Worm (Caenorhabditis elegans): ENCODE data around the gene R102.6.
"Not testable (repeated sequence)": the region's sequence is repeated elsewhere in the genome, so short reads cannot be mapped to it uniquely, and the experiment has no call there.

The R102.6 gene

ce11 chrIV:10714594-10714993, 8.6 kb upstream of the R102.6 start:
- TF ChIP-seq him-1 (tag; optimal IDR thresholded peaks at IDR 0.05) (no peak), dao-5 (tag; optimal IDR thresholded peaks at IDR 0.05) (no peak), W03F9.2 (tag; optimal IDR thresholded peaks at IDR 0.05) (no peak)

ce11 chrIV:10711729-10712128, 5.7 kb upstream of the R102.6 start, which contains the start of gene glb-21:
Gene glb-21 (minus strand): TSS chrIV:10711794.
- no peak for TF ChIP-seq dao-5 (tag; optimal IDR thresholded peaks at IDR 0.05)
- no peak for TF ChIP-seq W03F9.2 (tag; optimal IDR thresholded peaks at IDR 0.05)
- TF ChIP-seq him-1 (tag; optimal IDR thresholded peaks at IDR 0.05), result no peak

ce11 chrIV:10705176-10705575, 814 bp downstream of the R102.6 start, which contains the start of gene R102.10:
Gene R102.10 (plus strand): TSS chrIV:10705476.
- TF ChIP-seq him-1 (tag; optimal IDR thresholded peaks at IDR 0.05) (no peak), W03F9.2 (tag; optimal IDR thresholded peaks at IDR 0.05) (no peak), dao-5 (tag; optimal IDR thresholded peaks at IDR 0.05) (no peak)

ce11 chrIV:10701866-10702458, 4.0 kb downstream of the R102.6 start:
- TF ChIP-seq him-1 (tag; optimal IDR thresholded peaks at IDR 0.05) (no peak), W03F9.2 (tag; optimal IDR thresholded peaks at IDR 0.05) (no peak), dao-5 (tag; optimal IDR thresholded peaks at IDR 0.05) (no peak)

- TF ChIP-seq W03F9.2 (tag; optimal IDR thresholded peaks at IDR 0.05) (no peak), dao-5 (tag; optimal IDR thresholded peaks at IDR 0.05) (no peak), him-1 (tag; optimal IDR thresholded peaks at IDR 0.05) (no peak)
These were observed 6.3 kb downstream of the R102.6 start, which contains the start of gene R102.11 for ce11 chrIV:10699660-10700059. Gene R102.11 (minus strand): TSS chrIV:10699760.

ce11 chrIV:10699000-10699399, 7.0 kb downstream of the R102.6 start:
- TF ChIP-seq W03F9.2 (tag; optimal IDR thresholded peaks at IDR 0.05) (no peak), dao-5 (tag; optimal IDR thresholded peaks at IDR 0.05) (no peak), him-1 (tag; optimal IDR thresholded peaks at IDR 0.05) (no peak)

- TF ChIP-seq W03F9.2 (tag; optimal IDR thresholded peaks at IDR 0.05) (no peak), dao-5 (tag; optimal IDR thresholded peaks at IDR 0.05) (no peak), him-1 (tag; optimal IDR thresholded peaks at IDR 0.05) (no peak)
These were observed 7.5 kb downstream of the R102.6 start for ce11 chrIV:10698486-10698885.

- TF ChIP-seq him-1 (tag; optimal IDR thresholded peaks at IDR 0.05), result no peak
- peak; percentile 62 for TF ChIP-seq W03F9.2 (tag; optimal IDR thresholded peaks at IDR 0.05)
These were observed 8.7 kb downstream of the R102.6 start, which contains the start of gene allo-1 for ce11 chrIV:10697022-10697979. Gene allo-1 (minus strand): TSS chrIV:10697072.

ce11 chrIV:10695203-10695602, 10.8 kb downstream of the R102.6 start, which contains the start of gene R102.4:
Gene R102.4 (minus strand): TSS chrIV:10695303.
- TF ChIP-seq dao-5 (tag; optimal IDR thresholded peaks at IDR 0.05) (no peak), W03F9.2 (tag; optimal IDR thresholded peaks at IDR 0.05) (no peak), him-1 (tag; optimal IDR thresholded peaks at IDR 0.05) (no peak)

- TF ChIP-seq him-1 (tag; optimal IDR thresholded peaks at IDR 0.05), result no peak
- TF ChIP-seq dao-5 (tag; optimal IDR thresholded peaks at IDR 0.05), result no peak
- no peak for TF ChIP-seq W03F9.2 (tag; optimal IDR thresholded peaks at IDR 0.05)
These were observed 15.9 kb downstream of the R102.6 start, which contains the start of gene R102.8 for ce11 chrIV:10690139-10690538. Gene R102.8 (minus strand): TSS chrIV:10690239.

ce11 chrIV:10688972-10689567, 16.9 kb downstream of the R102.6 start, which contains the start of gene R102.3:
Gene R102.3 (plus strand): TSS chrIV:10689517.
- TF ChIP-seq him-1 (tag; optimal IDR thresholded peaks at IDR 0.05) (no peak), dao-5 (tag; optimal IDR thresholded peaks at IDR 0.05) (no peak), W03F9.2 (tag; optimal IDR thresholded peaks at IDR 0.05) (no peak)

- TF ChIP-seq W03F9.2, him-1, dao-5 (tag; optimal IDR thresholded peaks at IDR 0.05): not testable (repeated sequence)
These were observed 18.7 kb downstream of the R102.6 start, which contains the start of gene R102.2 for ce11 chrIV:10687307-10687706. Gene R102.2 (plus strand): TSS chrIV:10687607.

- TF ChIP-seq him-1 (tag; optimal IDR thresholded peaks at IDR 0.05), result no peak
- TF ChIP-seq W03F9.2 (tag; optimal IDR thresholded peaks at IDR 0.05), result no peak
- no peak for TF ChIP-seq dao-5 (tag; optimal IDR thresholded peaks at IDR 0.05)
These were observed 20.2 kb downstream of the R102.6 start, which contains the start of the genes K08C7.6 and R102.1 for ce11 chrIV:10685758-10686157. Gene K08C7.6 (minus strand): TSS chrIV:10685858. Gene R102.1 (plus strand): TSS chrIV:10686048.

Measured in whole organism, L4/young adult.